Worm (Caenorhabditis elegans) whole organism, L2 larva: ENCODE measurements around the gene cnnm-5.
A peak's percentile ranks its signal among the peaks of the same experiment; 100 is the strongest.

Experiments
- ceh-82 ChIP-seq: fragments of 150-350 bp; optimal IDR thresholded peaks from 2 replicates; lab custom pipeline; 2014; ENCODE audit warnings: missing biosample characterization, missing genetic modification characterization
- elt-1 ChIP-seq: fragments of 150-350 bp; optimal IDR thresholded peaks from 2 replicates; lab custom pipeline; 2014; ENCODE audit warnings: missing biosample characterization, missing genetic modification characterization
- sma-9 ChIP-seq, 2 experiments: fragments of 150-350 bp in 1 of 2; sonication (generic microtip) in 1 of 2; optimal IDR thresholded peaks; 2 replicates each; lab custom pipeline; 2014 to 2016; ENCODE audit warnings: missing genetic modification characterization in 2 of 2, mild to moderate bottlenecking in 1 of 2, missing biosample characterization in 1 of 2, missing compliant biosample characterization in 1 of 2, missing genetic modification reagents in 1 of 2, moderate library complexity in 1 of 2

- peak; percentile 82 for TF ChIP-seq sma-9 (GFP tag; optimal IDR thresholded peaks at IDR 0.05; lab: Kevin White, UChicago)
- no peak for TF ChIP-seq sma-9 (tag; optimal IDR thresholded peaks at IDR 0.05; lab: Kevin White, UChicago)
- no peak for TF ChIP-seq elt-1 (tag; lab: Kevin White, UChicago)
- TF ChIP-seq ceh-82 (tag; lab: Kevin White, UChicago), result peak; percentile 73
Observed at ce11 chrIII:3862918-3863385, 33.9 kb upstream of the cnnm-5 start, which contains the start of gene brc-1.
